Fruit fly (Drosophila melanogaster): ENCODE data around the gene Atg1.

dm6 chr3L:12806290-12806743 is 1.4 kb upstream of the Atg1 start:
- TF ChIP-seq trh (GFP tag; optimal IDR thresholded peaks at IDR 0.05) (no peak), CG6272 (GFP tag; IDR thresholded peaks at IDR 0.05) (no peak), CG12236 (GFP tag; optimal IDR thresholded peaks at IDR 0.05) (no peak), BtbVII (GFP tag; optimal IDR thresholded peaks at IDR 0.05) (peak; percentile 69), CG31365 (tag; optimal IDR thresholded peaks at IDR 0.05) (no peak)

Measured in whole organism, embryonic.